Worm (Caenorhabditis elegans): Measurements from ENCODE around the gene Y73B3A.4.

DNA sequence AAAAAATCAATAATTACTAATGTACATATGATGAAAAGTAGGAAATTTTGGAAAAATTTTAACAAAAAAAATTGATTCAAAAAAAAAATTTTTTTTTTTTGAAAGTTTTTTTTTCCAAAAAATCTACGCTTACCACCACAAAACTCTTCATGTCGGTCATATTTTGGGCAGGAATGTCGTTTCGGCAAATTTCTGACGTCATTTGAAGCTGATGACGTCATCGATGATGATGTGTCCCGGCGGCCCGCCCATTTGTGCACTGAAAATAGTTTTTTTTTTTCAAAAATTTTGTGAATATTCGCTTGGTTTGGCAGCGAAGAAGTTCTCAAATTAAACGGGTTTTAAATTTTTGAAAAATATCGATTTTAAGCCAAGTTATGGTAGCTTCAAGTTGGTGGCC lies 15.7 kb downstream of the Y73B3A.4 start:
- TF ChIP-seq hlh-1 (tag; optimal IDR thresholded peaks at IDR 0.05), result no peak
- TF ChIP-seq elt-3 (tag; optimal IDR thresholded peaks at IDR 0.05), result no peak
- TF ChIP-seq ceh-83 (GFP tag; optimal IDR thresholded peaks at IDR 0.05), result no peak
- TF ChIP-seq lin-13 (tag; optimal IDR thresholded peaks at IDR 0.05), result no peak
- no peak for TF ChIP-seq snpc-4 (tag; optimal IDR thresholded peaks at IDR 0.05)
- TF ChIP-seq nhr-12 (tag; optimal IDR thresholded peaks at IDR 0.05), result no peak

All from whole organism, mixed stage, embryonic.